Worm (Caenorhabditis elegans) whole organism, midembryonic: ENCODE measurements around the gene Y7A5A.2.
"Not testable (repeated sequence)": the region's sequence is repeated elsewhere in the genome, so short reads cannot be mapped to it uniquely, and the experiment has no call there.

Source experiments
- cog-1 ChIP-seq: sonication (generic microtip); optimal IDR thresholded peaks from 2 replicates; lab custom pipeline; 2016; ENCODE audit warnings: missing genetic modification characterization, missing compliant biosample characterization
- flt-1 ChIP-seq: fragments of 200-800 bp; sonication (Bioruptor generic); IDR thresholded peaks from 2 replicates; pipeline ENCODE4 v1.3.6; 2022; ENCODE audit warnings: missing genetic modification characterization, missing compliant biosample characterization
- med-1 ChIP-seq: sonication (generic microtip); optimal IDR thresholded peaks from 2 replicates; lab custom pipeline; 2017; ENCODE audit warnings: missing genetic modification characterization, mild to moderate bottlenecking, missing compliant biosample characterization, antibody characterized with exemption, missing genetic modification reagents; ENCODE audit not compliant: insufficient read depth
- tab-1 ChIP-seq: fragments of 200-800 bp; sonication (Bioruptor generic); IDR thresholded peaks from 2 replicates; pipeline ENCODE4 v1.3.6; 2022; ENCODE audit warnings: missing genetic modification characterization, missing compliant biosample characterization

- not testable (repeated sequence) for TF ChIP-seq med-1 (GFP tag; lab: Kevin White, UChicago); cog-1 (tag; lab: Kevin White, UChicago); tab-1 (GFP tag; lab: Robert Waterston, UW)
- peak; percentile 23; the same call in 1 of the 2 replicates for TF ChIP-seq flt-1 (GFP tag; lab: Robert Waterston, UW)
These were observed 34.0 kb downstream of the Y7A5A.2 start for ce11 chrX:15738432-15739003.
